Fruit fly (Drosophila melanogaster) whole organism, prepupa: ENCODE measurements around the gene Nedd8.
A peak's percentile ranks its signal among the peaks of the same experiment; 100 is the strongest.

Experiments
- Blimp-1 ChIP-seq: fragments of 200-800 bp; sonication (Bioruptor generic); optimal IDR thresholded peaks from 3 replicates; lab custom pipeline; 2017; ENCODE audit warnings: missing biosample characterization, missing genetic modification characterization, mild to moderate bottlenecking, moderate library complexity, missing genetic modification reagents
- CG11762 ChIP-seq: fragments of 200-800 bp; sonication (Bioruptor generic); optimal IDR thresholded peaks from 3 replicates; lab custom pipeline; 2016; ENCODE audit warnings: missing biosample characterization, missing genetic modification characterization; ENCODE audit not compliant: insufficient read depth
- CG11902 ChIP-seq: fragments of 200-800 bp; sonication (Bioruptor generic); optimal IDR thresholded peaks from 3 replicates; lab custom pipeline; 2016; ENCODE audit warnings: missing biosample characterization, missing genetic modification characterization
- CG16779 ChIP-seq: fragments of 200-800 bp; sonication (Bioruptor generic); optimal IDR thresholded peaks from 3 replicates; lab custom pipeline; 2017; ENCODE audit warnings: missing biosample characterization, mild to moderate bottlenecking, missing genetic modification characterization
- CG3032 ChIP-seq: fragments of 200-800 bp; optimal IDR thresholded peaks from 2 replicates; lab custom pipeline; 2019; ENCODE audit warnings: missing biosample characterization, mild to moderate bottlenecking, missing genetic modification characterization, moderate library complexity
- CG31627 ChIP-seq: fragments of 200-800 bp; sonication (Bioruptor generic); optimal IDR thresholded peaks from 3 replicates; lab custom pipeline; 2016; ENCODE audit warnings: missing biosample characterization, missing genetic modification characterization
- CG34406 ChIP-seq: fragments of 200-800 bp; sonication (Bioruptor generic); optimal IDR thresholded peaks from 3 replicates; lab custom pipeline; 2016; ENCODE audit warnings: missing biosample characterization, missing genetic modification characterization
- CG3919 ChIP-seq: fragments of 200-800 bp; sonication (Bioruptor generic); optimal IDR thresholded peaks from 3 replicates; lab custom pipeline; 2016; ENCODE audit warnings: missing biosample characterization, missing genetic modification characterization
- CG4318 ChIP-seq: fragments of 200-800 bp; sonication (Bioruptor generic); optimal IDR thresholded peaks from 3 replicates; lab custom pipeline; 2017; ENCODE audit warnings: missing biosample characterization, mild to moderate bottlenecking, missing genetic modification characterization
- CG6163 ChIP-seq: fragments of 200-800 bp; sonication (Bioruptor generic); IDR thresholded peaks from 3 replicates; pipeline ENCODE4 v1.3.6; 2022; ENCODE audit warnings: missing biosample characterization, missing genetic modification characterization
- CG6808 ChIP-seq: fragments of 200-800 bp; sonication (Bioruptor generic); optimal IDR thresholded peaks from 3 replicates; lab custom pipeline; 2017; ENCODE audit warnings: missing biosample characterization, missing genetic modification characterization, mild to moderate bottlenecking, moderate library complexity, missing genetic modification reagents
- CG8119 ChIP-seq: fragments of 200-800 bp; sonication (Bioruptor generic); IDR thresholded peaks from 3 replicates; pipeline ENCODE4 v1.3.6; 2022; ENCODE audit warnings: missing biosample characterization, missing genetic modification characterization
- CG8319 ChIP-seq: fragments of 200-800 bp; sonication (Bioruptor generic); optimal IDR thresholded peaks from 3 replicates; lab custom pipeline; 2016; ENCODE audit warnings: missing biosample characterization, missing genetic modification characterization
- CG9139 ChIP-seq: fragments of 200-800 bp; sonication (Bioruptor generic); optimal IDR thresholded peaks from 3 replicates; lab custom pipeline; 2017; ENCODE audit warnings: missing biosample characterization, mild to moderate bottlenecking, missing genetic modification characterization
- Eip75B ChIP-seq: fragments of 200-800 bp; sonication (Bioruptor generic); optimal IDR thresholded peaks from 3 replicates; lab custom pipeline; 2016; ENCODE audit warnings: missing biosample characterization, missing genetic modification characterization
- Eip78C ChIP-seq: fragments of 200-800 bp; sonication (Bioruptor generic); peaks from one replicate; lab custom pipeline; 2016; ENCODE audit warnings: missing biosample characterization, missing genetic modification characterization
- Eip93F ChIP-seq: fragments of 200-800 bp; sonication (Bioruptor generic); optimal IDR thresholded peaks from 2 replicates; lab custom pipeline; 2016; ENCODE audit warnings: missing biosample characterization, mild to moderate bottlenecking, missing genetic modification characterization
- Ets21C ChIP-seq: fragments of 200-800 bp; sonication (Bioruptor generic); optimal IDR thresholded peaks from 3 replicates; lab custom pipeline; 2016; ENCODE audit warnings: missing biosample characterization, missing genetic modification characterization
- Ets96B ChIP-seq: fragments of 200-800 bp; optimal IDR thresholded peaks from 2 replicates; lab custom pipeline; 2019; ENCODE audit warnings: missing biosample characterization, mild to moderate bottlenecking, missing genetic modification characterization, moderate library complexity
- Gug ChIP-seq: fragments of 200-800 bp; sonication (Bioruptor generic); IDR thresholded peaks from 2 replicates; pipeline ENCODE4 v1.3.6; 2022; ENCODE audit warnings: missing biosample characterization, missing genetic modification characterization
- Hr38 ChIP-seq: sonication (Bioruptor generic); optimal IDR thresholded peaks from 2 replicates; lab custom pipeline; 2016; ENCODE audit warnings: missing biosample characterization, missing genetic modification characterization
- Hr39 ChIP-seq: fragments of 200-800 bp; sonication (Bioruptor generic); optimal IDR thresholded peaks from 2 replicates; lab custom pipeline; 2016; ENCODE audit warnings: missing biosample characterization, missing genetic modification characterization
- OdsH ChIP-seq: fragments of 200-800 bp; sonication (Bioruptor generic); optimal IDR thresholded peaks from 3 replicates; lab custom pipeline; 2016; ENCODE audit warnings: missing biosample characterization, missing genetic modification characterization
- cyc ChIP-seq: fragments of 200-800 bp; sonication (Bioruptor generic); optimal IDR thresholded peaks from 3 replicates; lab custom pipeline; 2016; ENCODE audit warnings: missing biosample characterization, missing genetic modification characterization
- dac ChIP-seq: fragments of 200-800 bp; sonication (Bioruptor generic); optimal IDR thresholded peaks from 2 replicates; lab custom pipeline; 2017; ENCODE audit warnings: missing biosample characterization, mild to moderate bottlenecking, missing genetic modification characterization
- dsx ChIP-seq: fragments of 200-800 bp; optimal IDR thresholded peaks from 3 replicates; lab custom pipeline; 2019; ENCODE audit warnings: missing biosample characterization, mild to moderate bottlenecking, missing genetic modification characterization, moderate library complexity; ENCODE audit not compliant: poor library complexity, severe bottlenecking
- eg ChIP-seq: fragments of 200-800 bp; sonication (Bioruptor generic); IDR thresholded peaks from 3 replicates; pipeline ENCODE4 v1.3.6; 2022; ENCODE audit warnings: missing biosample characterization, missing genetic modification characterization
- esn ChIP-seq: fragments of 200-800 bp; sonication (Bioruptor generic); optimal IDR thresholded peaks from 2 replicates; lab custom pipeline; 2016; ENCODE audit warnings: missing biosample characterization, mild to moderate bottlenecking, missing genetic modification characterization, moderate library complexity
- fd59A ChIP-seq: fragments of 200-800 bp; sonication (Bioruptor generic); optimal IDR thresholded peaks from 2 replicates; lab custom pipeline; 2017; ENCODE audit warnings: missing biosample characterization, mild to moderate bottlenecking, missing genetic modification characterization, missing genetic modification reagents
- fd85E ChIP-seq: fragments of 200-800 bp; sonication (Bioruptor generic); optimal IDR thresholded peaks from 3 replicates; lab custom pipeline; 2016; ENCODE audit warnings: missing biosample characterization, missing genetic modification characterization
- fkh ChIP-seq: fragments of 200-800 bp; sonication (Bioruptor generic); optimal IDR thresholded peaks from 3 replicates; lab custom pipeline; 2017; ENCODE audit warnings: missing biosample characterization, mild to moderate bottlenecking, missing genetic modification characterization, moderate library complexity
- lz ChIP-seq: fragments of 200-800 bp; sonication (Bioruptor generic); optimal IDR thresholded peaks from 3 replicates; lab custom pipeline; 2016; ENCODE audit warnings: missing biosample characterization, missing genetic modification characterization
- pdm3 ChIP-seq: fragments of 200-800 bp; sonication (Bioruptor generic); optimal IDR thresholded peaks from 3 replicates; lab custom pipeline; 2016; ENCODE audit warnings: missing biosample characterization, missing genetic modification characterization
- spab ChIP-seq: fragments of 200-800 bp; sonication (Bioruptor generic); optimal IDR thresholded peaks from 2 replicates; lab custom pipeline; 2017; ENCODE audit warnings: missing biosample characterization, mild to moderate bottlenecking, missing genetic modification characterization, missing genetic modification reagents
- ss ChIP-seq, 2 experiments: fragments of 200-800 bp; sonication (Bioruptor generic); optimal IDR thresholded peaks; 2 replicates in 1 of 2; 3 replicates in 1 of 2; lab custom pipeline; 2017 to 2018; ENCODE audit warnings: mild to moderate bottlenecking in 2 of 2, missing biosample characterization in 2 of 2, missing genetic modification characterization in 2 of 2, moderate library complexity in 1 of 2
- svp ChIP-seq: fragments of 200-800 bp; sonication (Bioruptor generic); peaks from one replicate; lab custom pipeline; 2016; ENCODE audit warnings: missing biosample characterization, missing genetic modification characterization
- vri ChIP-seq: fragments of 200-800 bp; sonication (Bioruptor generic); optimal IDR thresholded peaks from 3 replicates; lab custom pipeline; 2016; ENCODE audit warnings: missing biosample characterization, mild to moderate bottlenecking, missing genetic modification characterization

Gene Nedd8

dm6 chr2L:18929595-18929994, 22.0 kb downstream of the Nedd8 start:
- TF ChIP-seq Ets96B (tag; lab: Kevin White, UChicago) (no peak), Eip78C (GFP tag; lab: Kevin White, UChicago) (peak; percentile 46), CG9139 (no peak), CG6163 (GFP tag; lab: Robert Waterston, UW) (no peak), CG8119 (peak; percentile 26; the same call in 1 of the 3 replicates)

- TF ChIP-seq cyc (GFP tag; lab: Kevin White, UChicago): no peak
- TF ChIP-seq fd85E (GFP tag; lab: Kevin White, UChicago): no peak
- TF ChIP-seq ss (GFP tag; optimal IDR thresholded peaks at IDR 0.05; lab: Kevin White, UChicago): no peak
- no peak for TF ChIP-seq svp (GFP tag; lab: Kevin White, UChicago)
- TF ChIP-seq Hr39 (GFP tag; lab: Kevin White, UChicago): no peak
- no peak for TF ChIP-seq CG11762 (GFP tag; lab: Kevin White, UChicago)
- TF ChIP-seq CG11902 (GFP tag; lab: Kevin White, UChicago): no peak
- TF ChIP-seq CG6808 (GFP tag; lab: Kevin White, UChicago): no peak
- no peak for TF ChIP-seq Eip75B (GFP tag; lab: Kevin White, UChicago)
- no peak for TF ChIP-seq CG9139
- TF ChIP-seq eg: no peak
- no peak for TF ChIP-seq CG16779
- TF ChIP-seq CG6163 (GFP tag; lab: Robert Waterston, UW): no peak
- TF ChIP-seq CG8319: no peak
- TF ChIP-seq esn (GFP tag; lab: Kevin White, UChicago): no peak
- TF ChIP-seq CG8119: no peak
- no peak for TF ChIP-seq Blimp-1 (GFP tag; lab: Kevin White, UChicago)
- TF ChIP-seq CG3032 (tag; lab: Kevin White, UChicago): no peak
- no peak for TF ChIP-seq CG3919
- TF ChIP-seq, all 60 proteins: peak for 0
Observed at dm6 chr2L:18927891-18928290, 23.7 kb downstream of the Nedd8 start.

- no peak for TF ChIP-seq CG8119
- TF ChIP-seq Eip93F (GFP tag; lab: Kevin White, UChicago): no peak
- TF ChIP-seq Hr38 (GFP tag; lab: Kevin White, UChicago): no peak
- TF ChIP-seq CG8319: no peak
- TF ChIP-seq Ets21C (GFP tag; lab: Kevin White, UChicago): no peak
- no peak for TF ChIP-seq lz
- no peak for TF ChIP-seq CG16779
- no peak for TF ChIP-seq Eip78C (GFP tag; lab: Kevin White, UChicago)
- no peak for TF ChIP-seq vri (GFP tag; lab: Kevin White, UChicago)
- no peak for TF ChIP-seq CG34406
- no peak for TF ChIP-seq CG4318
- no peak for TF ChIP-seq Gug (GFP tag; lab: Robert Waterston, UW)
- no peak for TF ChIP-seq fkh (GFP tag; lab: Kevin White, UChicago)
Observed at dm6 chr2L:18925956-18926355, 25.7 kb downstream of the Nedd8 start.

dm6 chr2L:18925387-18925786, 26.2 kb downstream of the Nedd8 start:
- TF ChIP-seq OdsH (GFP tag; lab: Kevin White, UChicago): no peak
- no peak for TF ChIP-seq dac (GFP tag; lab: Kevin White, UChicago)
- TF ChIP-seq CG8319: no peak
- TF ChIP-seq CG31627 (GFP tag; lab: Kevin White, UChicago): no peak
- TF ChIP-seq spab: no peak
- no peak for TF ChIP-seq fd59A (GFP tag; lab: Kevin White, UChicago)
- TF ChIP-seq dsx (GFP tag; lab: Kevin White, UChicago): no peak
- TF ChIP-seq pdm3 (GFP tag; lab: Kevin White, UChicago): no peak
